Worm (Caenorhabditis elegans) whole organism, L4 larva: Measurements from ENCODE around the gene clh-6.

Experiments
- D1046.2 ChIP-seq: fragments of 200-800 bp; sonication (Bioruptor generic); IDR thresholded peaks from 2 replicates; pipeline ENCODE4 v1.3.6; 2022; ENCODE audit warnings: missing genetic modification characterization, missing compliant biosample characterization
- F37D6.2 ChIP-seq: sonication (generic microtip); optimal IDR thresholded peaks from 2 replicates; lab custom pipeline; 2016; ENCODE audit warnings: mild to moderate bottlenecking, missing genetic modification characterization, missing compliant biosample characterization
- R02D3.7 ChIP-seq: fragments of 150-350 bp; sonication (generic microtip); optimal IDR thresholded peaks from 3 replicates; lab custom pipeline; 2014; ENCODE audit warnings: missing biosample characterization, missing genetic modification characterization
- attf-4 ChIP-seq: sonication (generic microtip); optimal IDR thresholded peaks from 3 replicates; lab custom pipeline; 2017; ENCODE audit warnings: missing biosample characterization, missing genetic modification characterization
- ceh-62 ChIP-seq: sonication (generic microtip); optimal IDR thresholded peaks from 2 replicates; lab custom pipeline; 2017; ENCODE audit warnings: missing biosample characterization, missing genetic modification characterization
- ceh-82 ChIP-seq: sonication (generic microtip); optimal IDR thresholded peaks from 2 replicates; lab custom pipeline; 2017; ENCODE audit warnings: missing biosample characterization, missing genetic modification characterization
- cey-2 ChIP-seq: sonication (generic microtip); optimal IDR thresholded peaks from 3 replicates; lab custom pipeline; 2017; ENCODE audit warnings: missing genetic modification characterization, mild to moderate bottlenecking, missing compliant biosample characterization, antibody characterized with exemption, borderline replicate concordance; ENCODE audit not compliant: insufficient read depth
- daf-19 ChIP-seq: fragments of 200-800 bp; sonication (Bioruptor generic); conservative IDR thresholded peaks from 2 replicates; pipeline ENCODE4 v1.3.6; 2022; ENCODE audit warnings: missing genetic modification characterization, missing compliant biosample characterization
- daf-8 ChIP-seq: fragments of 200-800 bp; sonication (Bioruptor generic); IDR thresholded peaks from 2 replicates; pipeline ENCODE4 v1.3.6; 2022; ENCODE audit warnings: missing genetic modification characterization, missing compliant biosample characterization
- dmd-6 ChIP-seq: fragments of 200-800 bp; sonication (Bioruptor generic); IDR thresholded peaks from 2 replicates; pipeline ENCODE4 v1.3.6; 2022; ENCODE audit warnings: missing genetic modification reagents, missing genetic modification characterization, missing compliant biosample characterization
- dmd-9 ChIP-seq: fragments of 200-800 bp; sonication (Bioruptor generic); IDR thresholded peaks from 2 replicates; pipeline ENCODE4 v1.3.6; 2022; ENCODE audit warnings: missing genetic modification reagents, missing genetic modification characterization, missing compliant biosample characterization
- dve-1 ChIP-seq: sonication (generic microtip); optimal IDR thresholded peaks from 2 replicates; lab custom pipeline; 2017; ENCODE audit warnings: antibody characterized with exemption, mild to moderate bottlenecking, missing genetic modification characterization, missing compliant biosample characterization; ENCODE audit not compliant: insufficient read depth
- egl-27 ChIP-seq: sonication (generic microtip); optimal IDR thresholded peaks from 3 replicates; lab custom pipeline; 2017; ENCODE audit warnings: missing biosample characterization, missing genetic modification reagents, missing genetic modification characterization
- egl-43 ChIP-seq: fragments of 200-800 bp; sonication (Bioruptor generic); IDR thresholded peaks from 2 replicates; pipeline ENCODE4 v1.3.6; 2022; ENCODE audit warnings: missing genetic modification reagents, missing genetic modification characterization, missing compliant biosample characterization
- fos-1 ChIP-seq: fragments of 150-350 bp; optimal IDR thresholded peaks from 2 replicates; lab custom pipeline; 2014; ENCODE audit warnings: missing biosample characterization, missing genetic modification characterization
- hlh-11 ChIP-seq: fragments of 200-800 bp; sonication (Bioruptor generic); optimal IDR thresholded peaks from 2 replicates; lab custom pipeline; 2018; ENCODE audit warnings: mild to moderate bottlenecking, missing genetic modification characterization, missing compliant biosample characterization
- hmg-1.1 ChIP-seq: fragments of 200-800 bp; sonication (Bioruptor generic); IDR thresholded peaks from 2 replicates; pipeline ENCODE4 v1.3.6; 2022; ENCODE audit warnings: missing genetic modification reagents, missing genetic modification characterization, missing compliant biosample characterization
- lin-29 ChIP-seq: fragments of 200-800 bp; sonication (Bioruptor generic); IDR thresholded peaks from 2 replicates; pipeline ENCODE4 v1.3.6; 2022; ENCODE audit warnings: missing genetic modification reagents, missing genetic modification characterization, missing compliant biosample characterization
- mes-2 ChIP-seq: sonication (generic microtip); optimal IDR thresholded peaks from 2 replicates; lab custom pipeline; 2016; ENCODE audit warnings: missing genotype, mild to moderate bottlenecking, missing genetic modification characterization, missing compliant biosample characterization; ENCODE audit not compliant: poor library complexity, severe bottlenecking
- mxl-2 ChIP-seq: fragments of 200-800 bp; sonication (Bioruptor generic); conservative IDR thresholded peaks from 2 replicates; pipeline ENCODE4 v1.3.6; 2022; ENCODE audit warnings: missing genetic modification reagents, missing genetic modification characterization, missing compliant biosample characterization
- nhr-10 ChIP-seq: fragments of 150-350 bp; optimal IDR thresholded peaks from 2 replicates; lab custom pipeline; 2014; ENCODE audit warnings: missing biosample characterization, missing genetic modification characterization
- nhr-11 ChIP-seq: fragments of 150-350 bp; optimal IDR thresholded peaks from 2 replicates; lab custom pipeline; 2014; ENCODE audit warnings: missing biosample characterization, missing genetic modification characterization
- nhr-237 ChIP-seq: sonication (generic microtip); optimal IDR thresholded peaks from 2 replicates; lab custom pipeline; 2017; ENCODE audit warnings: missing biosample characterization, missing genetic modification characterization
- nhr-28 ChIP-seq: fragments of 150-350 bp; optimal IDR thresholded peaks from 2 replicates; lab custom pipeline; 2014; ENCODE audit warnings: missing biosample characterization, missing genetic modification characterization
- nhr-77 ChIP-seq: fragments of 150-350 bp; optimal IDR thresholded peaks from 2 replicates; lab custom pipeline; 2014; ENCODE audit warnings: missing biosample characterization, missing genetic modification characterization
- pqm-1 ChIP-seq: sonication (generic microtip); optimal IDR thresholded peaks from 2 replicates; lab custom pipeline; 2017; ENCODE audit warnings: missing biosample characterization, missing genetic modification characterization
- sdz-12 ChIP-seq: fragments of 200-800 bp; sonication (Bioruptor generic); optimal IDR thresholded peaks from 2 replicates; lab custom pipeline; 2018; ENCODE audit warnings: mild to moderate bottlenecking, missing genetic modification characterization, missing compliant biosample characterization
- snpc-1.2 ChIP-seq: fragments of 200-800 bp; sonication (Bioruptor generic); IDR thresholded peaks from 2 replicates; pipeline ENCODE4 v1.3.6; 2022; ENCODE audit warnings: missing genetic modification reagents, missing genetic modification characterization, missing compliant biosample characterization
- unc-62 ChIP-seq, 3 experiments: fragments of 150-350 bp in 1 of 3; sonication (generic microtip); optimal IDR thresholded peaks in 2 of 3; peaks in 1 of 3; 1 replicate in 1 of 3; 2 replicates in 2 of 3; lab custom pipeline; 2014 to 2017; ENCODE audit warnings: missing biosample characterization in 3 of 3, missing genetic modification characterization in 3 of 3, missing genetic modification reagents in 3 of 3, missing genotype in 1 of 3
- zag-1 ChIP-seq: fragments of 150-350 bp; optimal IDR thresholded peaks from 2 replicates; lab custom pipeline; 2014; ENCODE audit warnings: missing biosample characterization, missing genetic modification characterization
- zip-11 ChIP-seq: fragments of 200-800 bp; sonication (Bioruptor generic); IDR thresholded peaks from 2 replicates; pipeline ENCODE4 v1.3.6; 2022; ENCODE audit warnings: missing genetic modification characterization, missing compliant biosample characterization
- zip-2 ChIP-seq: fragments of 150-350 bp; optimal IDR thresholded peaks from 2 replicates; lab custom pipeline; 2014; ENCODE audit warnings: missing biosample characterization, missing genetic modification characterization
- ztf-7 ChIP-seq: fragments of 150-350 bp; optimal IDR thresholded peaks from 2 replicates; lab custom pipeline; 2014; ENCODE audit warnings: missing biosample characterization, missing genetic modification characterization

The clh-6 gene

ce11 chrV:12085867-12086634, 22.9 kb upstream of the clh-6 start:
- no peak for TF ChIP-seq egl-43 (GFP tag; lab: Robert Waterston, UW)
- no peak for TF ChIP-seq hmg-1.1 (GFP tag; lab: Robert Waterston, UW)
- TF ChIP-seq pqm-1: no peak
- TF ChIP-seq mxl-2 (GFP tag; lab: Robert Waterston, UW): no peak
- TF ChIP-seq daf-19 (GFP tag; lab: Robert Waterston, UW): no peak
- no peak for TF ChIP-seq attf-4 (tag; lab: Kevin White, UChicago)
- no peak for TF ChIP-seq cey-2 (tag; lab: Kevin White, UChicago)
- no peak for TF ChIP-seq zip-11 (GFP tag; lab: Robert Waterston, UW)
- no peak for TF ChIP-seq nhr-237 (tag; lab: Kevin White, UChicago)
- TF ChIP-seq zag-1 (tag; lab: Kevin White, UChicago): no peak
- TF ChIP-seq D1046.2 (GFP tag; lab: Robert Waterston, UW): no peak
- no peak for TF ChIP-seq R02D3.7 (tag; lab: Kevin White, UChicago)
- TF ChIP-seq snpc-1.2 (GFP tag; lab: Robert Waterston, UW): no peak
- TF ChIP-seq mes-2 (tag; lab: Kevin White, UChicago): no peak

- TF ChIP-seq ztf-7 (tag; lab: Kevin White, UChicago): no peak
- peak; percentile 25; the same call in 1 of the 2 replicates for TF ChIP-seq dmd-6
- TF ChIP-seq ceh-82 (tag; lab: Kevin White, UChicago): no peak
- TF ChIP-seq egl-27 (tag; lab: Kevin White, UChicago): no peak
- no peak for TF ChIP-seq ceh-62 (tag; lab: Kevin White, UChicago)
Measured at ce11 chrV:12084216-12084615, 21.0 kb upstream of the clh-6 start, which contains the start of gene R07B7.8. Gene R07B7.8, minus strand, starts transcription at chrV:12084316.

ce11 chrV:12082932-12083331, 19.8 kb upstream of the clh-6 start, which contains the start of gene R07B7.10:
Gene R07B7.10, plus strand, starts transcription at chrV:12083216.
- TF ChIP-seq F37D6.2 (tag; lab: Kevin White, UChicago) (no peak), nhr-28 (tag; lab: Kevin White, UChicago) (peak; percentile 18), dve-1 (tag; lab: Kevin White, UChicago) (peak; percentile 14)

ce11 chrV:12080274-12080673, 17.1 kb upstream of the clh-6 start, which contains the start of gene R07B7.9:
Gene R07B7.9, minus strand, starts transcription at chrV:12080374.
- TF ChIP-seq snpc-1.2 (GFP tag; lab: Robert Waterston, UW): no peak
- no peak for TF ChIP-seq ceh-62 (tag; lab: Kevin White, UChicago)
- TF ChIP-seq unc-62 (GFP tag; optimal IDR thresholded peaks at IDR 0.05 in 1 of 2; lab: Kevin White, UChicago): no peak
- TF ChIP-seq unc-62 (tag; optimal IDR thresholded peaks at IDR 0.05; lab: Kevin White, UChicago): no peak
- no peak for TF ChIP-seq lin-29 (GFP tag; lab: Robert Waterston, UW)
- TF ChIP-seq nhr-77 (tag; lab: Kevin White, UChicago): no peak
- TF ChIP-seq F37D6.2 (tag; lab: Kevin White, UChicago): no peak
- no peak for TF ChIP-seq dmd-9 (GFP tag; lab: Robert Waterston, UW)
- TF ChIP-seq R02D3.7 (tag; lab: Kevin White, UChicago): no peak
- no peak for TF ChIP-seq nhr-11 (tag; lab: Kevin White, UChicago)
- no peak for TF ChIP-seq zip-2 (tag; lab: Kevin White, UChicago)
- no peak for TF ChIP-seq daf-8
- no peak for TF ChIP-seq hlh-11 (tag; lab: Kevin White, UChicago)
- TF ChIP-seq nhr-10 (tag; lab: Kevin White, UChicago): no peak
- no peak for TF ChIP-seq fos-1
- no peak for TF ChIP-seq sdz-12 (GFP tag; lab: Kevin White, UChicago)
